Worm (Caenorhabditis elegans) whole organism, young adult: ENCODE results near the gene sdz-16.

Source experiments
- F57C9.4 ChIP-seq: sonication (generic microtip); optimal IDR thresholded peaks from 2 replicates; lab custom pipeline; 2017; ENCODE audit warnings: mild to moderate bottlenecking, missing genetic modification characterization, missing compliant biosample characterization
- egrh-3 ChIP-seq: fragments of 200-800 bp; sonication (Bioruptor generic); IDR thresholded peaks from 2 replicates; pipeline ENCODE4 v1.3.6; 2022; ENCODE audit warnings: missing genetic modification reagents, missing genetic modification characterization, missing compliant biosample characterization
- mcd-1 ChIP-seq: fragments of 200-800 bp; sonication (Bioruptor generic); IDR thresholded peaks from 2 replicates; pipeline ENCODE4 v1.3.6; 2022; ENCODE audit warnings: missing genetic modification reagents, missing genetic modification characterization, missing compliant biosample characterization
- nfyb-1 ChIP-seq: fragments of 200-800 bp; sonication (Bioruptor generic); IDR thresholded peaks from 2 replicates; pipeline ENCODE4 v1.3.6; 2022; ENCODE audit warnings: missing genetic modification reagents, missing genetic modification characterization, missing compliant biosample characterization
- unc-62 ChIP-seq: fragments of 150-350 bp; optimal IDR thresholded peaks from 2 replicates; lab custom pipeline; 2014; ENCODE audit warnings: missing biosample characterization, missing genetic modification reagents, missing genetic modification characterization

ce11 chrV:17347602-17348001, 19.8 kb upstream of the sdz-16 start, which contains the start of gene skr-5:
- TF ChIP-seq unc-62 (GFP tag; lab: Kevin White, UChicago) (no peak), nfyb-1 (no peak), F57C9.4 (tag; lab: Kevin White, UChicago) (no peak), egrh-3 (GFP tag; lab: Robert Waterston, UW) (no peak), mcd-1 (GFP tag; lab: Robert Waterston, UW) (no peak)
